Worm (Caenorhabditis elegans) whole organism, midembryonic: Measurements from ENCODE around the gene Y57G11B.3.

Source experiments
- T22C8.4 ChIP-seq: fragments of 200-800 bp; sonication (Bioruptor generic); IDR thresholded peaks from 2 replicates; pipeline ENCODE4 v1.3.6; 2022; ENCODE audit warnings: missing genetic modification characterization, missing compliant biosample characterization
- klf-2 ChIP-seq: fragments of 200-800 bp; sonication (Bioruptor generic); conservative IDR thresholded peaks from 2 replicates; pipeline ENCODE4 v1.3.6; 2022; ENCODE audit warnings: missing genetic modification reagents, missing genetic modification characterization, missing compliant biosample characterization
- med-1 ChIP-seq: sonication (generic microtip); optimal IDR thresholded peaks from 2 replicates; lab custom pipeline; 2017; ENCODE audit warnings: missing genetic modification characterization, mild to moderate bottlenecking, missing compliant biosample characterization, antibody characterized with exemption, missing genetic modification reagents; ENCODE audit not compliant: insufficient read depth

DNA sequence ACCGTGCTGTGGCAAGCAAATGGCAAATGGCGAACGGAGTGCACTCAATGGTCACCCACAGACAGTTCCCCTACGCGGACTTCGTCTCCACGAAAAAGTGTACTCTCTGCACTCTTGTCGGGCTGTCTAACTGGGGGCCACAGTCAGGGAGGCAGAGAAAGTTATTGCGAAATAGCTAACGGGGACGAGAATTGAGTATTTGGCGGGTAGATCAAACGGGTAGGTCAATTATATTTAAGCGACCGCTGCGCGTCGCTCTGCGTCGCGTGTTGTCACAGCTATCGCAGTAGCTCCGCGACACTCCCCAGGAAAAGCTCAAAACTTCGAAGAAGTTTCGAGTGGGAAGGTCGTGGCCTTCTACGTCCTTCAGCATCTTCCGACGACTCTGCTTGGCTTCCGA, 41.8 kb downstream of the Y57G11B.3 start:
- TF ChIP-seq med-1 (GFP tag; lab: Kevin White, UChicago) (no peak), klf-2 (GFP tag; lab: Robert Waterston, UW) (no peak), T22C8.4 (GFP tag; lab: Robert Waterston, UW) (no peak)
